Worm (Caenorhabditis elegans) whole organism, L2 larva: Measurements from ENCODE around the gene Y39G8C.2.

ENCODE experiments used
- C34F6.9 ChIP-seq: fragments of 150-350 bp; optimal IDR thresholded peaks from 2 replicates; lab custom pipeline; 2014; ENCODE audit warnings: missing biosample characterization, missing genetic modification characterization
- F13H6.1 ChIP-seq: sonication (generic microtip); optimal IDR thresholded peaks from 2 replicates; lab custom pipeline; 2016; ENCODE audit warnings: missing genetic modification characterization, missing compliant biosample characterization
- R02D3.7 ChIP-seq: fragments of 150-350 bp; optimal IDR thresholded peaks from 2 replicates; lab custom pipeline; 2014; ENCODE audit warnings: missing biosample characterization, missing genetic modification characterization
- Y55F3AM.14 ChIP-seq: fragments of 200-800 bp; sonication (Bioruptor generic); optimal IDR thresholded peaks from 2 replicates; lab custom pipeline; 2018; ENCODE audit warnings: mild to moderate bottlenecking, missing genetic modification characterization, missing compliant biosample characterization
- ama-1 ChIP-seq: fragments of 150-350 bp; optimal IDR thresholded peaks from 2 replicates; lab custom pipeline; 2018; ENCODE audit warnings: inconsistent platforms
- blmp-1 ChIP-seq: sonication (generic microtip); optimal IDR thresholded peaks from 2 replicates; lab custom pipeline; 2017; ENCODE audit warnings: missing genetic modification characterization, mild to moderate bottlenecking, missing compliant biosample characterization, antibody characterized with exemption, moderate library complexity; ENCODE audit not compliant: insufficient read depth
- ceh-16 ChIP-seq: fragments of 150-350 bp; optimal IDR thresholded peaks from 2 replicates; lab custom pipeline; 2014; ENCODE audit warnings: missing biosample characterization, missing genetic modification characterization
- ceh-82 ChIP-seq: fragments of 150-350 bp; optimal IDR thresholded peaks from 2 replicates; lab custom pipeline; 2014; ENCODE audit warnings: missing biosample characterization, missing genetic modification characterization
- crh-2 ChIP-seq: sonication (generic microtip); optimal IDR thresholded peaks from 2 replicates; lab custom pipeline; 2017; ENCODE audit warnings: missing biosample characterization, missing genetic modification characterization
- dmd-4 ChIP-seq: sonication (generic microtip); optimal IDR thresholded peaks from 2 replicates; lab custom pipeline; 2017; ENCODE audit warnings: missing biosample characterization, missing genetic modification characterization
- egl-27 ChIP-seq: sonication (generic microtip); optimal IDR thresholded peaks from 3 replicates; lab custom pipeline; 2017; ENCODE audit warnings: missing biosample characterization, missing genetic modification reagents, missing genetic modification characterization
- elt-3 ChIP-seq: sonication (generic microtip); optimal IDR thresholded peaks from 2 replicates; lab custom pipeline; 2017; ENCODE audit warnings: missing biosample characterization, missing genetic modification characterization
- fos-1 ChIP-seq: fragments of 150-350 bp; optimal IDR thresholded peaks from 2 replicates; lab custom pipeline; 2014; ENCODE audit warnings: missing biosample characterization, missing genetic modification characterization
- gmeb-1 ChIP-seq: fragments of 150-350 bp; optimal IDR thresholded peaks from 2 replicates; lab custom pipeline; 2014; ENCODE audit warnings: missing biosample characterization, missing genetic modification characterization
- lin-13 ChIP-seq: fragments of 150-350 bp; optimal IDR thresholded peaks from 2 replicates; lab custom pipeline; 2014; ENCODE audit warnings: missing biosample characterization, missing genetic modification reagents, missing genetic modification characterization
- lin-39 ChIP-seq: fragments of 150-350 bp; optimal IDR thresholded peaks from 2 replicates; lab custom pipeline; 2014; ENCODE audit warnings: missing biosample characterization, missing genetic modification reagents, missing genetic modification characterization
- lsy-2 ChIP-seq, 2 experiments: fragments of 150-350 bp in 1 of 2; sonication (generic microtip) in 1 of 2; optimal IDR thresholded peaks; 2 replicates each; lab custom pipeline; 2014 to 2017; ENCODE audit warnings: missing biosample characterization in 2 of 2, missing genetic modification characterization in 2 of 2
- mdl-1 ChIP-seq, 2 experiments: fragments of 150-350 bp in 1 of 2; sonication (generic microtip) in 1 of 2; optimal IDR thresholded peaks; 2 replicates each; lab custom pipeline; 2017; ENCODE audit warnings: missing biosample characterization in 2 of 2, missing genetic modification characterization in 2 of 2
- nhr-10 ChIP-seq: sonication (generic microtip); optimal IDR thresholded peaks from 2 replicates; lab custom pipeline; 2017; ENCODE audit warnings: missing biosample characterization, missing genetic modification characterization
- nhr-11 ChIP-seq: fragments of 150-350 bp; optimal IDR thresholded peaks from 2 replicates; lab custom pipeline; 2014; ENCODE audit warnings: missing biosample characterization, missing genetic modification characterization
- nhr-129 ChIP-seq: fragments of 150-350 bp; optimal IDR thresholded peaks from 2 replicates; lab custom pipeline; 2014; ENCODE audit warnings: missing biosample characterization, missing genetic modification characterization
- nhr-21 ChIP-seq: fragments of 150-350 bp; optimal IDR thresholded peaks from 2 replicates; lab custom pipeline; 2014; ENCODE audit warnings: missing biosample characterization, missing genetic modification characterization
- nhr-237 ChIP-seq: fragments of 150-350 bp; optimal IDR thresholded peaks from 2 replicates; lab custom pipeline; 2014; ENCODE audit warnings: missing biosample characterization, missing genetic modification characterization
- nhr-25 ChIP-seq: fragments of 150-350 bp; sonication (generic microtip); optimal IDR thresholded peaks from 3 replicates; lab custom pipeline; 2014; ENCODE audit warnings: missing biosample characterization, missing genetic modification characterization
- nhr-6 ChIP-seq: fragments of 150-350 bp; optimal IDR thresholded peaks from 2 replicates; lab custom pipeline; 2014; ENCODE audit warnings: missing biosample characterization, missing genetic modification characterization
- nhr-77 ChIP-seq: fragments of 150-350 bp; optimal IDR thresholded peaks from 2 replicates; lab custom pipeline; 2014; ENCODE audit warnings: missing biosample characterization, missing genetic modification characterization
- peb-1 ChIP-seq: fragments of 150-350 bp; optimal IDR thresholded peaks from 2 replicates; lab custom pipeline; 2014; ENCODE audit warnings: missing biosample characterization, missing genetic modification characterization
- sem-4 ChIP-seq: fragments of 150-350 bp; optimal IDR thresholded peaks from 2 replicates; lab custom pipeline; 2014; ENCODE audit warnings: missing biosample characterization, missing genetic modification reagents, missing genetic modification characterization
- sma-3 ChIP-seq: sonication (generic microtip); optimal IDR thresholded peaks from 2 replicates; lab custom pipeline; 2016; ENCODE audit warnings: missing genetic modification reagents, missing genetic modification characterization, missing compliant biosample characterization
- sma-9 ChIP-seq, 2 experiments: fragments of 150-350 bp in 1 of 2; sonication (generic microtip) in 1 of 2; optimal IDR thresholded peaks; 2 replicates each; lab custom pipeline; 2014 to 2016; ENCODE audit warnings: missing genetic modification characterization in 2 of 2, mild to moderate bottlenecking in 1 of 2, missing biosample characterization in 1 of 2, missing compliant biosample characterization in 1 of 2, missing genetic modification reagents in 1 of 2, moderate library complexity in 1 of 2
- snpc-4 ChIP-seq: fragments of 150-350 bp; optimal IDR thresholded peaks from 2 replicates; lab custom pipeline; 2014; ENCODE audit warnings: missing biosample characterization, missing genetic modification characterization
- unc-55 ChIP-seq: fragments of 150-350 bp; sonication (generic microtip); optimal IDR thresholded peaks from 3 replicates; lab custom pipeline; 2014; ENCODE audit warnings: missing biosample characterization, missing genetic modification reagents, missing genetic modification characterization
- unc-62 ChIP-seq: fragments of 150-350 bp; optimal IDR thresholded peaks from 2 replicates; lab custom pipeline; 2014; ENCODE audit warnings: missing biosample characterization, missing genetic modification reagents, missing genetic modification characterization
- ztf-1 ChIP-seq: fragments of 200-800 bp; sonication (Bioruptor generic); conservative IDR thresholded peaks from 2 replicates; pipeline ENCODE4 v1.3.6; 2022; ENCODE audit warnings: missing genetic modification characterization, missing compliant biosample characterization
- ztf-4 ChIP-seq: fragments of 150-350 bp; optimal IDR thresholded peaks from 2 replicates; lab custom pipeline; 2014; ENCODE audit warnings: missing biosample characterization, missing genetic modification characterization

Gene Y39G8C.2

ce11 chrII:14049097-14049496 is 48.3 kb downstream of the Y39G8C.2 start:
- no peak for TF ChIP-seq unc-55 (GFP tag; lab: Kevin White, UChicago)
- TF ChIP-seq fos-1 = peak; percentile 83
- peak; percentile 60 for TF ChIP-seq F13H6.1
- TF ChIP-seq sma-9 (GFP tag; optimal IDR thresholded peaks at IDR 0.05; lab: Kevin White, UChicago) = peak; percentile 93
- TF ChIP-seq sma-9 (tag; optimal IDR thresholded peaks at IDR 0.05; lab: Kevin White, UChicago) = no peak
- peak; percentile 20 to 53 for TF ChIP-seq mdl-1 (tag; optimal IDR thresholded peaks at IDR 0.05; lab: Kevin White, UChicago)
- TF ChIP-seq blmp-1 = peak; percentile 15
- TF ChIP-seq crh-2 (tag; lab: Kevin White, UChicago) = peak; percentile 62
- peak; percentile 32 for TF ChIP-seq sem-4 (tag; lab: Kevin White, UChicago)
- TF ChIP-seq unc-62 (GFP tag; lab: Kevin White, UChicago) = no peak
- no peak for TF ChIP-seq peb-1 (tag; lab: Kevin White, UChicago)
- peak; percentile 54 for TF ChIP-seq egl-27 (tag; lab: Kevin White, UChicago)
- TF ChIP-seq snpc-4 (tag; lab: Kevin White, UChicago) = peak; percentile 6
- no peak for TF ChIP-seq gmeb-1 (tag; lab: Kevin White, UChicago)
- TF ChIP-seq nhr-21 (tag; lab: Kevin White, UChicago) = peak; percentile 70
- TF ChIP-seq lin-39 (tag; lab: Kevin White, UChicago) = no peak
- peak in 1 of 2 experiments; percentile 42 for TF ChIP-seq lsy-2 (tag; optimal IDR thresholded peaks at IDR 0.05; lab: Kevin White, UChicago)
- TF ChIP-seq nhr-6 = no peak
- peak; percentile 30 for TF ChIP-seq Y55F3AM.14
- peak; percentile 67 for TF ChIP-seq sma-3 (GFP tag; lab: Kevin White, UChicago)
- no peak for TF ChIP-seq nhr-10 (tag; lab: Kevin White, UChicago)
- no peak for TF ChIP-seq ztf-1 (GFP tag; lab: Robert Waterston, UW)
- TF ChIP-seq nhr-129 (tag; lab: Kevin White, UChicago) = peak; percentile 65
- peak; percentile 48 for TF ChIP-seq C34F6.9 (tag; lab: Kevin White, UChicago)
- TF ChIP-seq ama-1 (lab: Kevin White, UChicago) = no peak
- peak; percentile 4 for TF ChIP-seq lin-13 (GFP tag; lab: Kevin White, UChicago)
- no peak for TF ChIP-seq ceh-16 (tag; lab: Kevin White, UChicago)
- TF ChIP-seq nhr-25 (tag; lab: Kevin White, UChicago) = peak; percentile 67
- TF ChIP-seq elt-3 = no peak
- TF ChIP-seq R02D3.7 (tag; lab: Kevin White, UChicago) = no peak

ce11 chrII:14046491-14046890 is 50.9 kb downstream of the Y39G8C.2 start:
- TF ChIP-seq ztf-1 (GFP tag; lab: Robert Waterston, UW) (no peak), dmd-4 (tag; lab: Kevin White, UChicago) (no peak), sma-3 (GFP tag; lab: Kevin White, UChicago) (no peak), ceh-82 (tag; lab: Kevin White, UChicago) (no peak), nhr-11 (tag; lab: Kevin White, UChicago) (no peak)

DNA sequence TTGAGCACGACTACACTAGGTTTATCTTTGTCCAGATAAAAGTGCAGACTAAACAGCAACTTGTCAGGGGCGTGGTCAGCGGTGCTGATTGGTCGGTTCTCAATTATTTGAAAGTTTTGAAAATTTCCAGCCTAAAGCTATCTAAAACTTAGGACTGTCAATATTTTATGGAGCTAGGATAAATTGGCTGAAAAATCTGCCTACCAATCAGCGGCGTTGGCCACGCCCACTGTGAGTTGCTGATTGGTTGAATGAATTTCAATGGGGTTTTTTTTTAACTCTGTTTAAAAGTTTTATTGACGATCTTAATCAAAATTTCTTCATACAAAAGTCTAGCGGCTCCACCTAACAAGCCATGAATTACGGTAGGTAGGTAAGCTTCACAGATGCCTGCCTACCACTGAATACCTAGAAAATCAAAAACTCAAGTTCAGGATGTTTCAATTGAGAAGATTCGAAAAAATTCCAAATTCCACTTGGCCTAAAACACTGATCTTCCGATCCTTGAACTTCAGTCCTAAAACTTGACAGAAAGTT is 51.4 kb downstream of the Y39G8C.2 start:
- TF ChIP-seq ztf-4 (tag; lab: Kevin White, UChicago) = no peak
- TF ChIP-seq nhr-10 (tag; lab: Kevin White, UChicago) = no peak
- no peak for TF ChIP-seq gmeb-1 (tag; lab: Kevin White, UChicago)
- no peak for TF ChIP-seq nhr-11 (tag; lab: Kevin White, UChicago)
- TF ChIP-seq unc-55 (GFP tag; lab: Kevin White, UChicago) = no peak
- TF ChIP-seq nhr-77 = no peak
- TF ChIP-seq dmd-4 (tag; lab: Kevin White, UChicago) = no peak
- TF ChIP-seq lin-39 (tag; lab: Kevin White, UChicago) = no peak
- no peak for TF ChIP-seq F13H6.1
- no peak for TF ChIP-seq nhr-237
